Fruit fly (Drosophila melanogaster): ENCODE measurements around the gene Rab19.

dm6 chr3L:8345182-8345581 lies 48.4 kb downstream of the Rab19 start:
- TF ChIP-seq CG33017 (tag; optimal IDR thresholded peaks at IDR 0.05) (no peak), Crg-1 (GFP tag; optimal IDR thresholded peaks at IDR 0.05) (no peak), toe (GFP tag; optimal IDR thresholded peaks at IDR 0.05) (no peak), tj (GFP tag; optimal IDR thresholded peaks at IDR 0.05) (no peak), ovo (GFP tag; optimal IDR thresholded peaks at IDR 0.05) (no peak), kay (GFP tag; ENCODE audit: borderline replicate concordance) (no peak), CG14711 (tag; optimal IDR thresholded peaks at IDR 0.05) (no peak), CG1620 (GFP tag; optimal IDR thresholded peaks at IDR 0.05) (no peak), CG5204 (GFP tag; optimal IDR thresholded peaks at IDR 0.05) (no peak), cnc (optimal IDR thresholded peaks at IDR 0.05) (no peak), CG11617 (GFP tag; optimal IDR thresholded peaks at IDR 0.05) (no peak)
